Worm (Caenorhabditis elegans): ENCODE data around the gene clec-56.
A peak's percentile ranks its signal among the peaks of the same experiment; 100 is the strongest.

clec-56 gene

DNA sequence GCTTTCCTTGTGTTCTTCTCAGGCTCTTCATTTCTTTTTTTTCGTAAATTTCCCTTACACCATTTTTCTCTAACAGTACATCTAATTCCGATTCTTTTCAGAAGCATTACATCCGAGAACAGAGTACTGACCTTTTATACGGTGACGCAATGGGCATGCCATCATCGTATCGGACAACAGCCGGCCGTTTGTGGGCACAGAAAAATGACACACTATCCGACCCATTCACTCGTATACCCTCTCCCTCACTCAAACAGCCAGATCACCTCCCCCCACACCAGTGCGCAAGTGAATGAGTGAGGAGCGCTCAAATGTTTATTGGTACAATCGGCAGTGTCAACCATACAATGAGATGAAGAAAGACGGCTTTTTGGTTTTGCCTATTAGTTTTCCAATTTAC lies 26.9 kb downstream of the clec-56 start, which contains the start of gene R02D5.24:
Gene R02D5.24 (plus strand): TSS at position 205 of the 400 bp plus-strand sequence.
- TF ChIP-seq unc-62 (GFP tag; optimal IDR thresholded peaks at IDR 0.05): no peak
- TF ChIP-seq pha-4 (tag; optimal IDR thresholded peaks at IDR 0.05): peak; percentile 53

DNA sequence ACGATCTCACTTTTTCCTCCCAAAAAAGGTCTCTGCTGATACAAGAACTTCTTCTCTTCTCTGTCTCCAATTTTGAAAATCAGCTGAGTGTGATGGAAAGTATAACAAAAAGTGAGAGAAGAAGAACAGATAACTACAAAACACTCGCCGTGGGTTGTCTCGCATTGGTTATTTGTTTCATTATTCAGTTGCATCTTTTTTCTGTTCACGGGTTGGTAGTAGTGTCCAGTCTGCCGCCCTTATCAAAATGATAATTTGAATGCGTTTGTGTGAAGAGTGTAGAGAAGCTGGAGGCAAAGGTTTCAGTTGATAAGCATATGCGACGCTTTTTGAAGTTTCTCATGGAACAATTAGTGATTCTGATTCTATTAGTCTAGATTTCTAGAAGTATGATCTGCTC lies 28.9 kb downstream of the clec-56 start:
- TF ChIP-seq ceh-16 (tag; optimal IDR thresholded peaks at IDR 0.05) (no peak), snpc-4 (tag; optimal IDR thresholded peaks at IDR 0.05) (no peak), pqm-1 (tag; optimal IDR thresholded peaks at IDR 0.05) (peak; percentile 81), mdl-1 (tag; optimal IDR thresholded peaks at IDR 0.05) (no peak), jun-1 (tag; optimal IDR thresholded peaks at IDR 0.05) (peak; percentile 43), nfya-1 (tag; optimal IDR thresholded peaks at IDR 0.05; ENCODE audit: insufficient read depth) (peak; percentile 37), nhr-43 (tag; optimal IDR thresholded peaks at IDR 0.05; ENCODE audit: poor library complexity, severe bottlenecking) (no peak), elt-2 (tag; optimal IDR thresholded peaks at IDR 0.05) (peak; percentile 86), hmg-11 (tag; optimal IDR thresholded peaks at IDR 0.05) (no peak), ceh-28 (tag; optimal IDR thresholded peaks at IDR 0.05) (no peak), egl-5 (tag; optimal IDR thresholded peaks at IDR 0.05) (no peak), pha-4 (tag; optimal IDR thresholded peaks at IDR 0.05) (peak; percentile 36)

DNA sequence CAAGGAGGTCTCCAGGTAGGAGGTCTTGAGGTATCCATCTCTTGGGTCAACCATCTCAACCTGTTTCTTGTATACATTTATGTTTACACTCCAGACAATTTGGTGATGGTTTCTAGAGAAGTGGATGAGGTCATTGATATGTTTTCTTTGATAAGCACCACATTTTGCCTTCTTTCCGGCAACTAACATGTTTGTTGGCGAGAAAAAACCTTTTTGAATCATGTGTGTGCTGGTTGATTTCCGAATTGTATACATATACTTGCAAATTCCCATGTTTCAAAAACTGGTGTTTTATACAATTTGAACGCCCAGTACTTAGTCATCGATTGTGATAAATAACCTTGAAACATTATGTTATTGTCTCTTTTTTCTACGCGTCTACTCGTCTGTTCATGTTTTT lies 29.9 kb downstream of the clec-56 start:
- no peak for TF ChIP-seq nhr-12 (tag; optimal IDR thresholded peaks at IDR 0.05)
- no peak for TF ChIP-seq sea-2 (GFP tag; optimal IDR thresholded peaks at IDR 0.05)
- no peak for TF ChIP-seq ceh-28 (tag; optimal IDR thresholded peaks at IDR 0.05)
- TF ChIP-seq nhr-11 (tag; optimal IDR thresholded peaks at IDR 0.05): no peak
- TF ChIP-seq mdl-1 (tag; optimal IDR thresholded peaks at IDR 0.05): no peak
- TF ChIP-seq zag-1 (tag; optimal IDR thresholded peaks at IDR 0.05): no peak
- TF ChIP-seq fkh-2 (tag; optimal IDR thresholded peaks at IDR 0.05): no peak
- TF ChIP-seq egl-27 (tag; optimal IDR thresholded peaks at IDR 0.05): no peak
- TF ChIP-seq lsy-12 (tag; optimal IDR thresholded peaks at IDR 0.05): no peak

DNA sequence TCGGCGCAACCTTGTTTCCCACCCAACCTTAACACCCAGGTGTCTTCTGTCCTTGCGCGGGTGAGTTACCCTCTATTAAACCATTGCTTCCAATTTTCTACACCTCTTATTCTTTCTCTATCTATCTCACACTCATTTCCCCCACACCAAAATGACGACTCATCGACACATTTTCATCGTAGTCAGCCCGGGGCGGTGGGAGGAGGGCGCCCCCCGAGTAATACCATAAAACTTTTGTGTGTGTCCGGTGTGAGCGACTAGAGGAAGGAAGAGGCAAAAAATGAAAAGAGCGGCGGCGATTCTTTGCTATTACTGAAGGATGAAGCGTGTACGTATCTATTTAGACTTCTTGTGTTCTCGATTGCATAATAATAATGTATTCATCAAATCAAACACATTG lies 30.6 kb downstream of the clec-56 start:
- no peak for TF ChIP-seq nhr-12 (tag; optimal IDR thresholded peaks at IDR 0.05)
- TF ChIP-seq ceh-82 (tag; optimal IDR thresholded peaks at IDR 0.05): no peak
- no peak for TF ChIP-seq unc-39 (tag; optimal IDR thresholded peaks at IDR 0.05)
- TF ChIP-seq zag-1 (tag; optimal IDR thresholded peaks at IDR 0.05): no peak
- TF ChIP-seq elt-2 (tag; optimal IDR thresholded peaks at IDR 0.05): peak; percentile 2
- no peak for TF ChIP-seq nhr-43 (tag; optimal IDR thresholded peaks at IDR 0.05; ENCODE audit: poor library complexity, severe bottlenecking)

DNA sequence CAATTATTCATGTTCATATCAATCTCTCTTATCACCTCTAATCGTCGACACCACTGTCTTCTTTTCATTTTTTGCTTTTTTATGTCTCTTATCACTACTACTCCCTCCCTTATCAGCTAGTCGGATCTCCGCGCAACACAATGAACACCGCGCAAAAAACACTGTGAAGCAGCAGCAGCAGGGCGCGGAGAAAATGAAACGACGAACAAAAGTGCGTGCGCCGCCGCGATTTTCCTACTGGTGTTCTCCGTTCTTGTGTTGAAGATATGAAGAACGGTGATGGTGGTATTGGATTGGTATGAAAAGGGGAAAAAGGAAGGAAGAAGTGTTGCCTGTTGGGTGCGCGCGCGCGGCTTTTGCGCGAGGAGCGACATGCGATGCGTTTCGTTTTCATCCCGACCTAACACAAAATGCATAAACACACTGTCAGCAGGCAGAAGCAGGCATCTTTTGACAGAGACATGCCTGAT lies 31.6 kb downstream of the clec-56 start:
- TF ChIP-seq elt-2 (tag; optimal IDR thresholded peaks at IDR 0.05): peak; percentile 84
- no peak for TF ChIP-seq ztf-11 (tag; optimal IDR thresholded peaks at IDR 0.05)
- no peak for TF ChIP-seq nhr-28 (tag; optimal IDR thresholded peaks at IDR 0.05)
- no peak for TF ChIP-seq fkh-2 (tag; optimal IDR thresholded peaks at IDR 0.05)
- no peak for TF ChIP-seq fos-1 (tag; optimal IDR thresholded peaks at IDR 0.05)
- no peak for TF ChIP-seq nhr-67 (tag; optimal IDR thresholded peaks at IDR 0.05)
- TF ChIP-seq jun-1 (tag; optimal IDR thresholded peaks at IDR 0.05): peak; percentile 46
- TF ChIP-seq egl-27 (tag; optimal IDR thresholded peaks at IDR 0.05): peak; percentile 2
- no peak for TF ChIP-seq nfya-1 (tag; optimal IDR thresholded peaks at IDR 0.05; ENCODE audit: insufficient read depth)
- TF ChIP-seq unc-39 (tag; optimal IDR thresholded peaks at IDR 0.05): no peak
- TF ChIP-seq mdl-1 (tag; optimal IDR thresholded peaks at IDR 0.05): no peak
- no peak for TF ChIP-seq aly-2 (tag; optimal IDR thresholded peaks at IDR 0.05)
- TF ChIP-seq elt-3 (tag; optimal IDR thresholded peaks at IDR 0.05): peak in 2 of 3 experiments; percentile 30 to 93
- no peak for TF ChIP-seq ZK546.5 (tag; optimal IDR thresholded peaks at IDR 0.05)
- no peak for TF ChIP-seq daf-12 (tag; optimal IDR thresholded peaks at IDR 0.05)
- TF ChIP-seq zag-1 (tag; optimal IDR thresholded peaks at IDR 0.05): no peak
- peak; percentile 95 for TF ChIP-seq elt-1 (tag; optimal IDR thresholded peaks at IDR 0.05)
- no peak for TF ChIP-seq ceh-16 (tag; optimal IDR thresholded peaks at IDR 0.05)
- no peak for TF ChIP-seq egl-5 (tag; optimal IDR thresholded peaks at IDR 0.05)
- TF ChIP-seq ceh-28 (tag; optimal IDR thresholded peaks at IDR 0.05): no peak
- TF ChIP-seq lsy-12 (tag; optimal IDR thresholded peaks at IDR 0.05): no peak
- TF ChIP-seq skn-1 (tag; optimal IDR thresholded peaks at IDR 0.05): no peak
- TF ChIP-seq nhr-77 (tag; optimal IDR thresholded peaks at IDR 0.05): no peak
- TF ChIP-seq nhr-23 (tag; optimal IDR thresholded peaks at IDR 0.05): peak; percentile 67
- no peak for TF ChIP-seq tbx-2 (tag; optimal IDR thresholded peaks at IDR 0.05)
- no peak for TF ChIP-seq sea-2 (GFP tag; optimal IDR thresholded peaks at IDR 0.05)
- TF ChIP-seq snpc-4 (tag; optimal IDR thresholded peaks at IDR 0.05): no peak
- TF ChIP-seq pqm-1 (tag; optimal IDR thresholded peaks at IDR 0.05): peak; percentile 42
- TF ChIP-seq lin-39 (tag; optimal IDR thresholded peaks at IDR 0.05): no peak
- no peak for TF ChIP-seq nhr-237 (tag; optimal IDR thresholded peaks at IDR 0.05)
- TF ChIP-seq mml-1 (tag; optimal IDR thresholded peaks at IDR 0.05): no peak
- TF ChIP-seq ceh-9 (tag; optimal IDR thresholded peaks at IDR 0.05): no peak
- TF ChIP-seq nhr-43 (tag; optimal IDR thresholded peaks at IDR 0.05; ENCODE audit: poor library complexity, severe bottlenecking): peak; percentile 78
- TF ChIP-seq R02D3.7 (tag; optimal IDR thresholded peaks at IDR 0.05): no peak
- TF ChIP-seq ztf-4 (tag; optimal IDR thresholded peaks at IDR 0.05): no peak
- peak; percentile 65 for TF ChIP-seq nhr-25 (tag; optimal IDR thresholded peaks at IDR 0.05)
- no peak for TF ChIP-seq ceh-82 (tag; optimal IDR thresholded peaks at IDR 0.05)
- TF ChIP-seq unc-62 (GFP tag; optimal IDR thresholded peaks at IDR 0.05): no peak

Data from whole organism, L3 larva.